Worm (Caenorhabditis elegans): ENCODE measurements around the gene srw-14.

Gene srw-14

DNA sequence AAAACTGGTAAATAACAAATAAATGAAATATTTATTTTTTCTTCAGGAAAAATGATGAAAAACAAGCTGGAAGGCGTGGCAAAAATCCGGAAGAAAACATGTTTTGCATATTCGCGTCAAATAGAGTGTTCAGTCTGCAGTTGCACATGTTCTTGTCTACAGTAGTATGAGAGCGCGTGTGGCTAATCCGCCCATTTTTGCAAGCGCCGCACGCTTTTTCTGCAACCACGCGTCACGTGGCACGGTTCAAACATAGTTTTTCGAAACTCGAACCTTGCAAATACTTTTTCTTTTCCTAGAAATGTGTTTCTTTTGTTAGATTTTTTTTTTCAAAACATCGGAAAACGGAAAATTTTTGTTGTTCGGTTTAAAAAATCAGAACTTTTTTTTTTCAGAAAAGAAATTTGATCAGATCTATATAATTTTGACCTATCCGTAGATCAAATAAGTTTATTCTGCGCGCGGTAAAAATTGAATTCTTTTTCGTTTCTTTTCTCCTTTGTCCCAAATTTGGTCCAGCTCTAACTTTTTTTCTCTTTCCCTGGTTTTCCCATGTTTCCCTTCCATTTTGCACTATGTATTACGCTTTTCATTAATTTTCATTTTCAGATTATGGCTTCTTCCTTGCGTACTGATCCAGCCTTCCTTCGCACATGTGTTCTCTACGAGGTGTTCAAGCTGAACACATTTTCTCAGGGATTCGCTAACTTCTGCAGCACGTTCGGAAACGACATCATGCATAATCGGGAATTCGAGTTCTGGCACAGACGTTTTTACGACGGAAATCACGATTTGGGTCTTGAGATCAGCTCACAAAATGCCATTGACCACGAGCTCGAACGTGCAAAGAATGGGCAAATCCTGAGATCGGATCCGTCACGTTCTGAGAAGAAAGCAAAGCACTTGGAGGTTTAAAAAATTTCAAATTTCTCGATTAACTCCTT lies 41.4 kb upstream of the srw-14 start, which contains the start of gene Y75B12B.1 (continued):
- TF ChIP-seq tag-97 (GFP tag; IDR thresholded peaks at IDR 0.05), result no peak
- TF ChIP-seq ces-1 (GFP tag; optimal IDR thresholded peaks at IDR 0.05), result no peak
- no peak for TF ChIP-seq tra-1 (GFP tag; IDR thresholded peaks at IDR 0.05)
- TF ChIP-seq fkh-10 (GFP tag; optimal IDR thresholded peaks at IDR 0.05), result no peak
- no peak for TF ChIP-seq ceh-28 (tag; optimal IDR thresholded peaks at IDR 0.05)
- TF ChIP-seq lin-13 (GFP tag; optimal IDR thresholded peaks at IDR 0.05), result peak; percentile 12
- TF ChIP-seq spr-3 (GFP tag; optimal IDR thresholded peaks at IDR 0.05), result no peak
- TF ChIP-seq unc-130 (GFP tag; optimal IDR thresholded peaks at IDR 0.05), result peak; percentile 55
- TF ChIP-seq daf-16 (GFP tag; optimal IDR thresholded peaks at IDR 0.05), result no peak
- no peak for TF ChIP-seq daf-16 (tag; optimal IDR thresholded peaks at IDR 0.05)
- TF ChIP-seq mdl-1 (tag; optimal IDR thresholded peaks at IDR 0.05), result no peak
- TF ChIP-seq lin-1 (GFP tag; IDR thresholded peaks at IDR 0.05), result no peak
- no peak for TF ChIP-seq fos-1 (tag; optimal IDR thresholded peaks at IDR 0.05)
- no peak for TF ChIP-seq cey-2 (tag; optimal IDR thresholded peaks at IDR 0.05; ENCODE audit: borderline replicate concordance, insufficient read depth)
- TF ChIP-seq hmg-1.1 (GFP tag; IDR thresholded peaks at IDR 0.05), result no peak
- peak; percentile 78 for TF ChIP-seq F49E8.2 (tag; optimal IDR thresholded peaks at IDR 0.05; ENCODE audit: borderline replicate concordance)
- TF ChIP-seq madf-9 (GFP tag; conservative IDR thresholded peaks at IDR 0.05), result no peak
- no peak for TF ChIP-seq Y75B8A.6 (GFP tag; IDR thresholded peaks at IDR 0.05)
- TF ChIP-seq dmd-6 (GFP tag; IDR thresholded peaks at IDR 0.05), result no peak
- no peak for TF ChIP-seq mdt-29 (GFP tag; IDR thresholded peaks at IDR 0.05)
- TF ChIP-seq lin-38 (GFP tag; IDR thresholded peaks at IDR 0.05), result peak; percentile 74
- TF ChIP-seq attf-4 (tag; optimal IDR thresholded peaks at IDR 0.05), result no peak
- peak; percentile 21; the same call in 1 of the 2 replicates for TF ChIP-seq Y48G9A.11 (GFP tag; IDR thresholded peaks at IDR 0.05)
- no peak for TF ChIP-seq dpl-1 (GFP tag; optimal IDR thresholded peaks at IDR 0.05)
- no peak for TF ChIP-seq daf-19 (GFP tag; conservative IDR thresholded peaks at IDR 0.05)

DNA sequence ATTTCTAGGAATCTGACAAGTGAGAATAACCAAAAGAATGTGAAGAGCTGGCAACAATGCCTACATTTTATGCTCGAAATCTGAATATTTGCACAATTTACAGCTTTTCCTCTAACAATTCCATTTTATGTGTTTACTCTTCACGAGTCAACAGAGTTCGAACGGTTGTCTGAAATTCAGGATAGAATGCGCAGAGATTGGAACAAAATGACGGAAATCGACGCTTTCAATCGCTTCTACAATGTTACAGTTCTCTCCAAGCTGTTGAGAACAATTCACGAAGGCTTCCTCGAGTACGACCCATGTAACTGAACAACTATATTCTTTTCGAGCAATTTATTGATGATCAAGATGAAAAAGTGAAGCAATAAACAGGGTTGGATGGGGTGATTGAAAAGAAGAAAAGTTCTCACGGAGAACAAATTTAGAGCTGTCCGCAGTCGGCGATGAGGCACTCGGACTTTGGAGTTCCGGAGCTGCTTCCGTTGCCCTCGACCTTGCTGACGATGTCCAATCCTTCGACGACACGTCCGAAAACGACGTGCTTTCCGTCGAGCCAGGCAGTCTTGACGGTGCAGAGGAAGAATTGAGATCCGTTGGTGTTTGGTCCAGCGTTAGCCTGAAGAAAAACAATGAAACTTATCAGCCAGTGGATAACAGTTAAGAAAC lies 39.4 kb upstream of the srw-14 start, which contains the start of gene Y75B12B.3:
TSS of gene Y75B12B.3 (minus strand) at position 21 of the 669 bp plus-strand sequence.
- TF ChIP-seq nhr-42 (GFP tag; IDR thresholded peaks at IDR 0.05) (no peak), F26F4.8 (GFP tag; conservative IDR thresholded peaks at IDR 0.05) (no peak), ceh-32 (tag; optimal IDR thresholded peaks at IDR 0.05; ENCODE audit: poor library complexity) (no peak), duxl-1 (tag; optimal IDR thresholded peaks at IDR 0.05; ENCODE audit: poor library complexity) (no peak), ceh-82 (tag; optimal IDR thresholded peaks at IDR 0.05) (no peak), nhr-102 (tag; optimal IDR thresholded peaks at IDR 0.05) (peak; percentile 2), nhr-48 (tag; optimal IDR thresholded peaks at IDR 0.05) (no peak), Y105C5A.15 (GFP tag; IDR thresholded peaks at IDR 0.05) (peak; percentile 2; the same call in 1 of the 2 replicates), gei-8 (GFP tag; optimal IDR thresholded peaks at IDR 0.05) (no peak), mdt-29 (GFP tag; IDR thresholded peaks at IDR 0.05) (0 out of 2 replicates have a peak, but pooled peaks have one; percentile 42), nhr-28 (tag; optimal IDR thresholded peaks at IDR 0.05) (no peak), fos-1 (tag; optimal IDR thresholded peaks at IDR 0.05) (no peak), Y48G9A.11 (GFP tag; IDR thresholded peaks at IDR 0.05) (peak; percentile 46; the same call in 1 of the 2 replicates), ceh-62 (tag; optimal IDR thresholded peaks at IDR 0.05) (no peak), zip-2 (tag; optimal IDR thresholded peaks at IDR 0.05) (no peak), daf-16 (GFP tag; optimal IDR thresholded peaks at IDR 0.05) (no peak), daf-16 (tag; optimal IDR thresholded peaks at IDR 0.05) (no peak), nhr-111 (GFP tag; optimal IDR thresholded peaks at IDR 0.05) (no peak), lin-13 (GFP tag; optimal IDR thresholded peaks at IDR 0.05) (peak; percentile 1), spr-3 (GFP tag; optimal IDR thresholded peaks at IDR 0.05) (no peak), lin-15B (tag; optimal IDR thresholded peaks at IDR 0.05) (no peak), zfp-2 (tag; optimal IDR thresholded peaks at IDR 0.05) (no peak), daf-19 (GFP tag; conservative IDR thresholded peaks at IDR 0.05) (no peak), arid-1 (GFP tag; conservative IDR thresholded peaks at IDR 0.05) (peak; percentile 39; the same call in 1 of the 2 replicates), unc-62 (GFP tag; optimal IDR thresholded peaks at IDR 0.05 in 1 of 2) (no peak), unc-62 (tag; optimal IDR thresholded peaks at IDR 0.05) (no peak), nhr-6 (tag; optimal IDR thresholded peaks at IDR 0.05) (no peak), php-3 (GFP tag; IDR thresholded peaks at IDR 0.05) (no peak), dve-1 (tag; optimal IDR thresholded peaks at IDR 0.05; ENCODE audit: insufficient read depth) (no peak), aly-2 (tag; optimal IDR thresholded peaks at IDR 0.05) (peak; percentile 43)
